Worm (Caenorhabditis elegans) whole organism, L3 larva: Measurements from ENCODE around the gene lbp-8.

Experiments used
- ZK546.5 ChIP-seq: sonication (generic microtip); optimal IDR thresholded peaks from 2 replicates; lab custom pipeline; 2017; ENCODE audit warnings: missing biosample characterization, missing genetic modification characterization
- ceh-9 ChIP-seq: sonication (generic microtip); optimal IDR thresholded peaks from 2 replicates; lab custom pipeline; 2018; ENCODE audit warnings: missing biosample characterization, missing genetic modification characterization
- egl-27 ChIP-seq: sonication (generic microtip); optimal IDR thresholded peaks from 4 replicates; lab custom pipeline; 2017; ENCODE audit warnings: missing biosample characterization, missing genetic modification reagents, missing genetic modification characterization
- nhr-28 ChIP-seq: fragments of 150-350 bp; optimal IDR thresholded peaks from 2 replicates; lab custom pipeline; 2014; ENCODE audit warnings: missing biosample characterization, missing genetic modification characterization
- unc-39 ChIP-seq: sonication (generic microtip); optimal IDR thresholded peaks from 4 replicates; lab custom pipeline; 2017; ENCODE audit warnings: missing biosample characterization, missing genetic modification characterization
- unc-62 ChIP-seq: fragments of 150-350 bp; sonication (generic microtip); optimal IDR thresholded peaks from 4 replicates; lab custom pipeline; 2014; ENCODE audit warnings: missing biosample characterization, missing genetic modification reagents, missing genetic modification characterization

DNA sequence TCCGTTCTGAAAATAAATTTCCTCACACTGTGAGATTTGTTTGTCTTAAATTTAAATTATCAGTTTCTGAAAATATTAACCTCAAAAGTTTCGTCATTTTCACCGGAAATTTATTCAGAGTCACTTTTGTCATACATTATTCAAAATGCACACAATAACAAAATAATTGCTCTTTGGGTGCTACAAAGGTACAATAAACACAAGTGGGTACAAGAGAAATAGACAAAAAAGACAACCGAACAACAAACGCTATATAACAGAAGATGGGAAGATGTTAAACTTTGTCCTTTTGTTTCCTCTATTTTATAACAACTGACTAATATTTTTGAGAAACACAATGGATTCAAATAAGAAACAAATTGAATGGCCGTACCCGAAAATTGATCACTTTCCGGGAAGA is 21.0 kb upstream of the lbp-8 start:
- TF ChIP-seq unc-39 (tag; lab: Kevin White, UChicago), result no peak
- TF ChIP-seq egl-27 (tag; lab: Kevin White, UChicago), result no peak
- no peak for TF ChIP-seq unc-62 (GFP tag; lab: Kevin White, UChicago)
- no peak for TF ChIP-seq ZK546.5 (tag; lab: Kevin White, UChicago)
- TF ChIP-seq nhr-28 (tag; lab: Kevin White, UChicago), result no peak
- TF ChIP-seq ceh-9 (tag; lab: Kevin White, UChicago), result no peak
